Worm (Caenorhabditis elegans) whole organism, early embryonic: ENCODE results near the gene vha-20.

Source experiments
- B0310.2 ChIP-seq: sonication (generic microtip); optimal IDR thresholded peaks from 2 replicates; lab custom pipeline; 2016; ENCODE audit warnings: mild to moderate bottlenecking, missing genetic modification characterization, missing compliant biosample characterization
- F13C5.2 ChIP-seq: sonication (generic microtip); optimal IDR thresholded peaks from 2 replicates; lab custom pipeline; 2017; ENCODE audit warnings: mild to moderate bottlenecking, missing genetic modification characterization, inconsistent platforms, missing compliant biosample characterization
- aly-1 ChIP-seq: sonication (generic microtip); optimal IDR thresholded peaks from 2 replicates; lab custom pipeline; 2016; ENCODE audit warnings: missing genetic modification characterization, missing compliant biosample characterization
- ama-1 ChIP-seq: fragments of 150-350 bp; optimal IDR thresholded peaks from 2 replicates; lab custom pipeline; 2014
- ceh-13 ChIP-seq: fragments of 200-800 bp; sonication (Bioruptor generic); optimal IDR thresholded peaks from 2 replicates; lab custom pipeline; 2018; ENCODE audit warnings: mild to moderate bottlenecking, missing genetic modification characterization, missing compliant biosample characterization
- ceh-36 ChIP-seq: sonication (generic microtip); optimal IDR thresholded peaks from 2 replicates; lab custom pipeline; 2016; ENCODE audit warnings: missing genetic modification characterization, inconsistent platforms, missing compliant biosample characterization
- ets-7 ChIP-seq: sonication (generic microtip); optimal IDR thresholded peaks from 2 replicates; lab custom pipeline; 2016; ENCODE audit warnings: missing genotype, missing genetic modification characterization, missing compliant biosample characterization
- flt-1 ChIP-seq: fragments of 200-800 bp; sonication (Bioruptor generic); IDR thresholded peaks from 2 replicates; pipeline ENCODE4 v1.3.6; 2022; ENCODE audit warnings: missing genetic modification characterization, missing compliant biosample characterization
- hmbx-1 ChIP-seq: sonication (generic microtip); optimal IDR thresholded peaks from 2 replicates; lab custom pipeline; 2016; ENCODE audit warnings: mild to moderate bottlenecking, missing genetic modification characterization, missing compliant biosample characterization
- hmg-4 ChIP-seq: fragments of 200-800 bp; sonication (Bioruptor generic); optimal IDR thresholded peaks from 2 replicates; lab custom pipeline; 2018; ENCODE audit warnings: mild to moderate bottlenecking, missing genetic modification characterization, missing compliant biosample characterization
- hnd-1 ChIP-seq: sonication (generic microtip); optimal IDR thresholded peaks from 2 replicates; lab custom pipeline; 2016; ENCODE audit warnings: missing genetic modification characterization, missing compliant biosample characterization
- pes-1 ChIP-seq: fragments of 200-800 bp; sonication (Bioruptor generic); IDR thresholded peaks from 2 replicates; pipeline ENCODE4 v1.3.6; 2022; ENCODE audit warnings: missing genetic modification reagents, missing genetic modification characterization, missing compliant biosample characterization
- scrt-1 ChIP-seq: fragments of 200-800 bp; sonication (Bioruptor generic); IDR thresholded peaks from 2 replicates; pipeline ENCODE4 v1.3.6; 2022; ENCODE audit warnings: missing genetic modification characterization, missing compliant biosample characterization
- sea-1 ChIP-seq: fragments of 200-800 bp; sonication (Bioruptor generic); conservative IDR thresholded peaks from 2 replicates; pipeline ENCODE4 v1.3.6; 2022; ENCODE audit warnings: missing genetic modification characterization, missing compliant biosample characterization
- tbx-11 ChIP-seq: fragments of 200-800 bp; sonication (Bioruptor generic); IDR thresholded peaks from 2 replicates; pipeline ENCODE4 v1.3.6; 2022; ENCODE audit warnings: missing genetic modification characterization, missing compliant biosample characterization
- tbx-37 ChIP-seq: fragments of 200-800 bp; sonication (Bioruptor generic); conservative IDR thresholded peaks from 2 replicates; pipeline ENCODE4 v1.3.6; 2022; ENCODE audit warnings: missing genetic modification reagents, missing genetic modification characterization, missing compliant biosample characterization
- tra-4 ChIP-seq: sonication (generic microtip); optimal IDR thresholded peaks from 2 replicates; lab custom pipeline; 2017; ENCODE audit warnings: missing genetic modification characterization, missing compliant biosample characterization

vha-20 gene

ce11 chrX:14164234-14164633 is at the start of gene vha-20:
Gene vha-20, minus strand, starts transcription at chrX:14164506.
- TF ChIP-seq ets-7 (tag; lab: Kevin White, UChicago) (no peak), pes-1 (GFP tag; lab: Robert Waterston, UW) (no peak), hnd-1 (tag; lab: Kevin White, UChicago) (no peak), F13C5.2 (tag; lab: Kevin White, UChicago) (no peak), hmbx-1 (tag; lab: Kevin White, UChicago) (no peak), tra-4 (tag; lab: Kevin White, UChicago) (no peak), ama-1 (lab: Kevin White, UChicago) (no peak), flt-1 (GFP tag; lab: Robert Waterston, UW) (no peak), scrt-1 (GFP tag; lab: Robert Waterston, UW) (no peak), B0310.2 (no peak)

ce11 chrX:14213314-14213713 is 49.0 kb upstream of the vha-20 start:
- TF ChIP-seq tbx-11 (GFP tag; lab: Robert Waterston, UW) (no peak), B0310.2 (no peak), aly-1 (tag; lab: Kevin White, UChicago) (no peak), scrt-1 (GFP tag; lab: Robert Waterston, UW) (no peak)

- TF ChIP-seq ceh-36 (tag; lab: Kevin White, UChicago), result no peak
- TF ChIP-seq flt-1 (GFP tag; lab: Robert Waterston, UW), result no peak
- TF ChIP-seq ama-1 (lab: Kevin White, UChicago), result no peak
- no peak for TF ChIP-seq hnd-1 (tag; lab: Kevin White, UChicago)
- no peak for TF ChIP-seq ets-7 (tag; lab: Kevin White, UChicago)
- no peak for TF ChIP-seq tra-4 (tag; lab: Kevin White, UChicago)
- no peak for TF ChIP-seq hmbx-1 (tag; lab: Kevin White, UChicago)
- TF ChIP-seq tbx-11 (GFP tag; lab: Robert Waterston, UW), result no peak
- no peak for TF ChIP-seq pes-1 (GFP tag; lab: Robert Waterston, UW)
- TF ChIP-seq B0310.2, result no peak
- TF ChIP-seq aly-1 (tag; lab: Kevin White, UChicago), result no peak
Observed at ce11 chrX:14207942-14208341, 43.6 kb upstream of the vha-20 start, which contains the start of gene ceh-37. Gene ceh-37, minus strand, starts transcription at chrX:14208000.

ce11 chrX:14206321-14206720 is 42.0 kb upstream of the vha-20 start:
- TF ChIP-seq hmbx-1 (tag; lab: Kevin White, UChicago) (no peak), ceh-36 (tag; lab: Kevin White, UChicago) (no peak), sea-1 (no peak), hmg-4 (no peak), F13C5.2 (tag; lab: Kevin White, UChicago) (no peak), hnd-1 (tag; lab: Kevin White, UChicago) (no peak), ama-1 (lab: Kevin White, UChicago) (no peak), pes-1 (GFP tag; lab: Robert Waterston, UW) (no peak), tbx-11 (GFP tag; lab: Robert Waterston, UW) (no peak), ets-7 (tag; lab: Kevin White, UChicago) (no peak), scrt-1 (GFP tag; lab: Robert Waterston, UW) (no peak), tra-4 (tag; lab: Kevin White, UChicago) (no peak), flt-1 (GFP tag; lab: Robert Waterston, UW) (no peak), tbx-37 (no peak), ceh-13 (GFP tag; lab: Kevin White, UChicago) (no peak), aly-1 (tag; lab: Kevin White, UChicago) (no peak), B0310.2 (no peak)

ce11 chrX:14194251-14194650 is 29.9 kb upstream of the vha-20 start:
- TF ChIP-seq B0310.2 (no peak), pes-1 (GFP tag; lab: Robert Waterston, UW) (no peak), hmbx-1 (tag; lab: Kevin White, UChicago) (no peak), sea-1 (no peak), tbx-11 (GFP tag; lab: Robert Waterston, UW) (no peak)

ce11 chrX:14186466-14186865 is 22.2 kb upstream of the vha-20 start, which contains the start of gene ceh-36:
Gene ceh-36, minus strand, starts transcription at chrX:14186566.
- TF ChIP-seq tbx-37, result no peak
- TF ChIP-seq hnd-1 (tag; lab: Kevin White, UChicago), result no peak
- no peak for TF ChIP-seq sea-1
- no peak for TF ChIP-seq F13C5.2 (tag; lab: Kevin White, UChicago)
- TF ChIP-seq ceh-36 (tag; lab: Kevin White, UChicago), result no peak
- no peak for TF ChIP-seq tra-4 (tag; lab: Kevin White, UChicago)
- TF ChIP-seq hmbx-1 (tag; lab: Kevin White, UChicago), result no peak
- no peak for TF ChIP-seq ama-1 (lab: Kevin White, UChicago)
- TF ChIP-seq scrt-1 (GFP tag; lab: Robert Waterston, UW), result no peak
- no peak for TF ChIP-seq tbx-11 (GFP tag; lab: Robert Waterston, UW)
- TF ChIP-seq ets-7 (tag; lab: Kevin White, UChicago), result no peak
- no peak for TF ChIP-seq ceh-13 (GFP tag; lab: Kevin White, UChicago)
- TF ChIP-seq hmg-4, result no peak
- TF ChIP-seq B0310.2, result no peak
- TF ChIP-seq aly-1 (tag; lab: Kevin White, UChicago), result no peak
- no peak for TF ChIP-seq flt-1 (GFP tag; lab: Robert Waterston, UW)

- TF ChIP-seq ceh-36 (tag; lab: Kevin White, UChicago) (peak; percentile 36), flt-1 (GFP tag; lab: Robert Waterston, UW) (no peak)
Observed at ce11 chrX:14185631-14186030, 21.3 kb upstream of the vha-20 start.

ce11 chrX:14182514-14182913 is 18.2 kb upstream of the vha-20 start:
- TF ChIP-seq tra-4 (tag; lab: Kevin White, UChicago) (no peak), F13C5.2 (tag; lab: Kevin White, UChicago) (no peak), tbx-11 (GFP tag; lab: Robert Waterston, UW) (no peak), pes-1 (GFP tag; lab: Robert Waterston, UW) (no peak), flt-1 (GFP tag; lab: Robert Waterston, UW) (no peak), scrt-1 (GFP tag; lab: Robert Waterston, UW) (no peak), ets-7 (tag; lab: Kevin White, UChicago) (no peak), tbx-37 (no peak), hmbx-1 (tag; lab: Kevin White, UChicago) (no peak), ceh-36 (tag; lab: Kevin White, UChicago) (no peak), hmg-4 (no peak), aly-1 (tag; lab: Kevin White, UChicago) (no peak)
